Worm (Caenorhabditis elegans): Measurements from ENCODE around the gene srd-19.

Gene srd-19

DNA sequence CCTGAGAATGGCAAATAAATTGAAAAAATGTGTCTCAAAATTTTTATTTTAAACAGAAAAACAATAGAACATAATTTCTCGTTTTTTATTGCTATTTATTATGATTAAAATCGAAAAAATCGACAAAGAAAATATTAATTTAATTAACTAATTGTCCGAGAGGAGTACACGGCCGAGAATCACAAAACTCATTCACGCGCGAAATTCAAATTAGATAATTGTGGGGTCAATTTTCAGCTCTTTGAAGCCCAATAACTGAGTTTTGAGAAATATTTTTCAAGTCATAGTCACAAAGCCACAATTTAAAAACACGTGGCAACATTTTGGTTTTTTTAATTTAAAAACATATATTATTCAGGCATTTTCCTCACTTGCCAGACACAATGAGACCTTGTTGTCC, 19.5 kb downstream of the srd-19 start (continued):
- no peak for TF ChIP-seq snpc-4 (GFP tag; optimal IDR thresholded peaks at IDR 0.05)
- no peak for TF ChIP-seq snpc-4 (tag; optimal IDR thresholded peaks at IDR 0.05)
- TF ChIP-seq snpc-1.3 (tag; optimal IDR thresholded peaks at IDR 0.05; ENCODE audit: insufficient read depth), result no peak
- peak; percentile 26 for TF ChIP-seq dpl-1 (GFP tag; optimal IDR thresholded peaks at IDR 0.05)
- peak; percentile 41; the same call in 1 of the 2 replicates for TF ChIP-seq madf-8 (GFP tag; conservative IDR thresholded peaks at IDR 0.05)
- no peak for TF ChIP-seq aptf-3 (GFP tag; IDR thresholded peaks at IDR 0.05)
- no peak for TF ChIP-seq zfh-2 (GFP tag; conservative IDR thresholded peaks at IDR 0.05)
- TF ChIP-seq efl-1 (GFP tag; optimal IDR thresholded peaks at IDR 0.05), result peak; percentile 48
- TF ChIP-seq pbrm-1 (GFP tag; IDR thresholded peaks at IDR 0.05), result no peak
- TF ChIP-seq nfya-2 (GFP tag; IDR thresholded peaks at IDR 0.05), result no peak
- no peak for TF ChIP-seq chd-7 (tag; optimal IDR thresholded peaks at IDR 0.05)
- TF ChIP-seq gei-17 (GFP tag; optimal IDR thresholded peaks at IDR 0.05), result no peak
- TF ChIP-seq dpff-1 (tag; optimal IDR thresholded peaks at IDR 0.05), result no peak
- no peak for TF ChIP-seq madf-6 (GFP tag; IDR thresholded peaks at IDR 0.05)
- no peak for TF ChIP-seq ekl-4 (GFP tag; IDR thresholded peaks at IDR 0.05)
- TF ChIP-seq ets-4 (GFP tag; optimal IDR thresholded peaks at IDR 0.05), result no peak
- TF ChIP-seq ceh-79 (tag; optimal IDR thresholded peaks at IDR 0.05), result no peak
- TF ChIP-seq somi-1 (GFP tag; optimal IDR thresholded peaks at IDR 0.05), result no peak
- TF ChIP-seq F57C9.4 (tag; optimal IDR thresholded peaks at IDR 0.05), result no peak
- TF ChIP-seq ceh-40 (GFP tag; IDR thresholded peaks at IDR 0.05), result no peak
- no peak for TF ChIP-seq rpc-1 (optimal IDR thresholded peaks at IDR 0.05)
- no peak for TF ChIP-seq rpc-1 (tag; optimal IDR thresholded peaks at IDR 0.05)
- TF ChIP-seq ztf-22 (GFP tag; optimal IDR thresholded peaks at IDR 0.05), result no peak
- TF ChIP-seq B0035.1 (tag; optimal IDR thresholded peaks at IDR 0.05), result no peak
- peak; percentile 5 for TF ChIP-seq unc-130 (GFP tag; optimal IDR thresholded peaks at IDR 0.05)
- no peak for TF ChIP-seq F57A8.1 (GFP tag; optimal IDR thresholded peaks at IDR 0.05)
- peak; percentile 35 for TF ChIP-seq xnd-1 (tag; optimal IDR thresholded peaks at IDR 0.05)
- TF ChIP-seq unc-62 (GFP tag; optimal IDR thresholded peaks at IDR 0.05), result no peak
- no peak for TF ChIP-seq nhr-27 (tag; optimal IDR thresholded peaks at IDR 0.05)
- no peak for TF ChIP-seq B0019.2 (GFP tag; conservative IDR thresholded peaks at IDR 0.05)
- no peak for TF ChIP-seq ztf-26 (tag; optimal IDR thresholded peaks at IDR 0.05)
- TF ChIP-seq Y53F4B.3 (GFP tag; IDR thresholded peaks at IDR 0.05), result no peak
- no peak for TF ChIP-seq zim-3 (tag; optimal IDR thresholded peaks at IDR 0.05)
- TF ChIP-seq ccch-3 (GFP tag; optimal IDR thresholded peaks at IDR 0.05), result no peak
- no peak for TF ChIP-seq nfya-1 (tag; optimal IDR thresholded peaks at IDR 0.05; ENCODE audit: borderline replicate concordance, insufficient read depth)
- no peak for TF ChIP-seq lin-26 (GFP tag; IDR thresholded peaks at IDR 0.05)
- TF ChIP-seq ceh-91 (GFP tag; IDR thresholded peaks at IDR 0.05), result peak; percentile 37; the same call in 1 of the 2 replicates
- TF ChIP-seq madf-3 (GFP tag; IDR thresholded peaks at IDR 0.05), result no peak
- TF ChIP-seq ztf-6 (GFP tag; IDR thresholded peaks at IDR 0.05), result no peak
- no peak for TF ChIP-seq F22D6.2 (tag; optimal IDR thresholded peaks at IDR 0.05)
- TF ChIP-seq aptf-2 (GFP tag; conservative IDR thresholded peaks at IDR 0.05), result 0 out of 2 replicates have a peak, but pooled peaks have one; percentile 23
- TF ChIP-seq F49E8.2 (tag; optimal IDR thresholded peaks at IDR 0.05; ENCODE audit: insufficient read depth), result no peak
- no peak for TF ChIP-seq Y95B8A.8 (GFP tag; IDR thresholded peaks at IDR 0.05)
- no peak for TF ChIP-seq ceh-58 (GFP tag; IDR thresholded peaks at IDR 0.05)
- peak; percentile 9 for TF ChIP-seq ZK185.1 (tag; optimal IDR thresholded peaks at IDR 0.05; ENCODE audit: poor library complexity, severe bottlenecking)
- TF ChIP-seq bed-2 (GFP tag; IDR thresholded peaks at IDR 0.05), result no peak
- TF ChIP-seq ztf-28 (GFP tag; IDR thresholded peaks at IDR 0.05), result 0 out of 2 replicates have a peak, but pooled peaks have one; percentile 11
- no peak for TF ChIP-seq rcor-1 (GFP tag; IDR thresholded peaks at IDR 0.05)
- peak in 2 of 3 experiments; percentile 5 to 67 for TF ChIP-seq lin-35 (GFP tag; optimal IDR thresholded peaks at IDR 0.05)

Data from whole organism, young adult.